Fruit fly (Drosophila melanogaster): ENCODE results near the gene pn.

pn gene

dm6 chrX:2136831-2137452 is 44.1 kb upstream of the pn start (continued):
- TF ChIP-seq ab (GFP tag; optimal IDR thresholded peaks at IDR 0.05) (peak; percentile 100), Dip2 (GFP tag; IDR thresholded peaks at IDR 0.05) (peak; percentile 85), CG15073 (GFP tag; optimal IDR thresholded peaks at IDR 0.05) (peak; percentile 95), CG3838 (GFP tag; optimal IDR thresholded peaks at IDR 0.05) (peak; percentile 99), MTF-1 (GFP tag; optimal IDR thresholded peaks at IDR 0.05; ENCODE audit: borderline replicate concordance) (peak; percentile 100), row (GFP tag; IDR thresholded peaks at IDR 0.05) (peak; percentile 100), CG17361 (GFP tag; IDR thresholded peaks at IDR 0.05) (peak; percentile 95), shn (GFP tag; optimal IDR thresholded peaks at IDR 0.05) (peak; percentile 100), cg (GFP tag; optimal IDR thresholded peaks at IDR 0.05) (peak; percentile 93), CG1603 (tag; optimal IDR thresholded peaks at IDR 0.05) (peak; percentile 100), CG2129 (GFP tag; IDR thresholded peaks at IDR 0.05; ENCODE audit: partially characterized antibody) (no peak), trh (GFP tag; optimal IDR thresholded peaks at IDR 0.05) (peak; percentile 100), Doc3 (GFP tag; IDR thresholded peaks at IDR 0.05; ENCODE audit: partially characterized antibody) (no peak), Xbp1 (GFP tag; optimal IDR thresholded peaks at IDR 0.05) (peak; percentile 100), CG17359 (tag; optimal IDR thresholded peaks at IDR 0.05) (peak; percentile 100), CG2875 (GFP tag; optimal IDR thresholded peaks at IDR 0.05) (peak; percentile 100), CG2678 (tag; optimal IDR thresholded peaks at IDR 0.05) (peak; percentile 100), stwl (tag; optimal IDR thresholded peaks at IDR 0.05) (peak; percentile 95), ssp (GFP tag; IDR thresholded peaks at IDR 0.05) (peak; percentile 97), Atf-2 (GFP tag; optimal IDR thresholded peaks at IDR 0.05) (peak; percentile 100), Aef1 (GFP tag; IDR thresholded peaks at IDR 0.05) (peak; percentile 100), Rx (GFP tag; IDR thresholded peaks at IDR 0.05) (peak; percentile 100), CG5180 (GFP tag; optimal IDR thresholded peaks at IDR 0.05) (peak; percentile 95), CG1602 (GFP tag; optimal IDR thresholded peaks at IDR 0.05) (peak; percentile 100), wor (GFP tag; IDR thresholded peaks at IDR 0.05) (peak; percentile 100), H2.0 (GFP tag; IDR thresholded peaks at IDR 0.05) (peak; percentile 100), CG10431 (GFP tag; optimal IDR thresholded peaks at IDR 0.05) (peak; percentile 99), crol (GFP tag; IDR thresholded peaks at IDR 0.05) (peak; percentile 96), bbx (GFP tag; IDR thresholded peaks at IDR 0.05; ENCODE audit: partially characterized antibody) (peak; percentile 36; the same call in 1 of the 2 replicates), ro (GFP tag; IDR thresholded peaks at IDR 0.05) (peak; percentile 100), scrt (GFP tag; optimal IDR thresholded peaks at IDR 0.05) (peak; percentile 99), CG14710 (tag; optimal IDR thresholded peaks at IDR 0.05) (peak; percentile 99), unc-4 (GFP tag; IDR thresholded peaks at IDR 0.05; ENCODE audit: partially characterized antibody) (no peak), CG12104 (GFP tag; optimal IDR thresholded peaks at IDR 0.05) (peak; percentile 100), slp2 (GFP tag; optimal IDR thresholded peaks at IDR 0.05) (peak; percentile 100), run (tag; optimal IDR thresholded peaks at IDR 0.05) (peak; percentile 99), NC2α (GFP tag; optimal IDR thresholded peaks at IDR 0.05) (peak; percentile 100), HHEX (GFP tag; optimal IDR thresholded peaks at IDR 0.05) (peak; percentile 100), corto (GFP tag; optimal IDR thresholded peaks at IDR 0.05) (peak; percentile 99), klu (GFP tag; IDR thresholded peaks at IDR 0.05) (peak; percentile 100), ham (GFP tag; IDR thresholded peaks at IDR 0.05) (peak; percentile 100), CG3281 (GFP tag; optimal IDR thresholded peaks at IDR 0.05) (peak; percentile 99), ttk (GFP tag; IDR thresholded peaks at IDR 0.05) (peak; percentile 100), BtbVII (GFP tag; optimal IDR thresholded peaks at IDR 0.05) (peak; percentile 99), CG12769 (tag; optimal IDR thresholded peaks at IDR 0.05) (peak; percentile 100), CTCF (GFP tag; optimal IDR thresholded peaks at IDR 0.05) (peak; percentile 79), ftz-f1 (GFP tag; optimal IDR thresholded peaks at IDR 0.05) (peak; percentile 94), Scr (GFP tag; IDR thresholded peaks at IDR 0.05; ENCODE audit: partially characterized antibody) (no peak), Pdp1 (GFP tag; optimal IDR thresholded peaks at IDR 0.05) (peak; percentile 100), az2 (GFP tag; optimal IDR thresholded peaks at IDR 0.05) (peak; percentile 100)
